Worm (Caenorhabditis elegans) whole organism, young adult: ENCODE results near the gene pfn-3.

Experiments used
- B0336.3 ChIP-seq: fragments of 200-800 bp; sonication (Bioruptor generic); IDR thresholded peaks from 2 replicates; pipeline ENCODE4 v1.3.6; 2022; ENCODE audit warnings: missing genetic modification characterization, missing compliant biosample characterization
- C17E4.6 ChIP-seq: fragments of 200-800 bp; sonication (Bioruptor generic); IDR thresholded peaks from 2 replicates; pipeline ENCODE4 v1.3.6; 2022; ENCODE audit warnings: missing genetic modification reagents, missing genetic modification characterization, missing compliant biosample characterization
- D2030.7 ChIP-seq: fragments of 200-800 bp; sonication (Bioruptor generic); IDR thresholded peaks from 2 replicates; pipeline ENCODE4 v1.3.6; 2022; ENCODE audit warnings: missing genetic modification reagents, missing genetic modification characterization, missing compliant biosample characterization
- F22D6.2 ChIP-seq: sonication (generic microtip); optimal IDR thresholded peaks from 2 replicates; lab custom pipeline; 2016; ENCODE audit warnings: mild to moderate bottlenecking, missing genetic modification characterization, missing compliant biosample characterization
- F39B2.1 ChIP-seq: fragments of 200-800 bp; sonication (Bioruptor generic); IDR thresholded peaks from 2 replicates; pipeline ENCODE4 v1.3.6; 2022; ENCODE audit warnings: missing genetic modification reagents, missing genetic modification characterization, missing compliant biosample characterization
- K11D2.4 ChIP-seq: fragments of 200-800 bp; sonication (Bioruptor generic); IDR thresholded peaks from 2 replicates; pipeline ENCODE4 v1.3.6; 2022; ENCODE audit warnings: missing genetic modification reagents, missing genetic modification characterization, missing compliant biosample characterization
- Y53F4B.3 ChIP-seq: fragments of 200-800 bp; sonication (Bioruptor generic); IDR thresholded peaks from 2 replicates; pipeline ENCODE4 v1.3.6; 2022; ENCODE audit warnings: missing genetic modification reagents, missing genetic modification characterization, missing compliant biosample characterization
- Y56A3A.18 ChIP-seq: fragments of 200-800 bp; sonication (Bioruptor generic); IDR thresholded peaks from 2 replicates; pipeline ENCODE4 v1.3.6; 2022; ENCODE audit warnings: missing genetic modification reagents, missing genetic modification characterization, missing compliant biosample characterization
- Y79H2A.3 ChIP-seq: fragments of 200-800 bp; sonication (Bioruptor generic); conservative IDR thresholded peaks from 2 replicates; pipeline ENCODE4 v1.3.6; 2022; ENCODE audit warnings: missing genetic modification reagents, missing genetic modification characterization, missing compliant biosample characterization
- Y95B8A.8 ChIP-seq: fragments of 200-800 bp; sonication (Bioruptor generic); IDR thresholded peaks from 2 replicates; pipeline ENCODE4 v1.3.6; 2022; ENCODE audit warnings: missing genetic modification reagents, missing genetic modification characterization, missing compliant biosample characterization
- aptf-2 ChIP-seq: fragments of 200-800 bp; sonication (Bioruptor generic); conservative IDR thresholded peaks from 2 replicates; pipeline ENCODE4 v1.3.6; 2022; ENCODE audit warnings: missing genetic modification reagents, missing genetic modification characterization, missing compliant biosample characterization
- aptf-3 ChIP-seq: fragments of 200-800 bp; sonication (Bioruptor generic); IDR thresholded peaks from 2 replicates; pipeline ENCODE4 v1.3.6; 2022; ENCODE audit warnings: missing genetic modification characterization, missing compliant biosample characterization
- atf-7 ChIP-seq: sonication (generic microtip); optimal IDR thresholded peaks from 2 replicates; lab custom pipeline; 2017; ENCODE audit warnings: mild to moderate bottlenecking, missing genetic modification characterization, missing compliant biosample characterization
- attf-6 ChIP-seq: fragments of 200-800 bp; sonication (Bioruptor generic); IDR thresholded peaks from 2 replicates; pipeline ENCODE4 v1.3.6; 2022; ENCODE audit warnings: missing genetic modification reagents, missing genetic modification characterization, missing compliant biosample characterization
- bed-2 ChIP-seq: fragments of 200-800 bp; sonication (Bioruptor generic); IDR thresholded peaks from 2 replicates; pipeline ENCODE4 v1.3.6; 2022; ENCODE audit warnings: missing genetic modification reagents, missing genetic modification characterization, missing compliant biosample characterization
- ccch-3 ChIP-seq: fragments of 200-800 bp; sonication (Bioruptor generic); optimal IDR thresholded peaks from 2 replicates; lab custom pipeline; 2018; ENCODE audit warnings: mild to moderate bottlenecking, missing genetic modification characterization, missing compliant biosample characterization
- cebp-1 ChIP-seq, 2 experiments: fragments of 200-800 bp in 1 of 2; sonication (Bioruptor generic) in 1 of 2; sonication (generic microtip) in 1 of 2; IDR thresholded peaks in 1 of 2; optimal IDR thresholded peaks in 1 of 2; 2 replicates each; pipeline versions ENCODE4 v1.3.6 to Lab custom; 2017 to 2022; ENCODE audit warnings: missing compliant biosample characterization in 2 of 2, missing genetic modification characterization in 2 of 2, mild to moderate bottlenecking in 1 of 2, missing genetic modification reagents in 1 of 2, moderate library complexity in 1 of 2
- ceh-100 ChIP-seq: fragments of 200-800 bp; sonication (Bioruptor generic); IDR thresholded peaks from 2 replicates; pipeline ENCODE4 v1.3.6; 2022; ENCODE audit warnings: missing genetic modification reagents, missing genetic modification characterization, missing compliant biosample characterization
- ceh-40 ChIP-seq: fragments of 200-800 bp; sonication (Bioruptor generic); IDR thresholded peaks from 2 replicates; pipeline ENCODE4 v1.3.6; 2022; ENCODE audit warnings: missing genetic modification characterization, missing compliant biosample characterization
- ceh-91 ChIP-seq: fragments of 200-800 bp; sonication (Bioruptor generic); IDR thresholded peaks from 2 replicates; pipeline ENCODE4 v1.3.6; 2022; ENCODE audit warnings: missing genetic modification reagents, missing genetic modification characterization, missing compliant biosample characterization
- dox-1 ChIP-seq: fragments of 200-800 bp; sonication (Bioruptor generic); IDR thresholded peaks from 2 replicates; pipeline ENCODE4 v1.3.6; 2022; ENCODE audit warnings: missing genetic modification reagents, missing genetic modification characterization, missing compliant biosample characterization
- efl-1 ChIP-seq: fragments of 150-350 bp; optimal IDR thresholded peaks from 2 replicates; lab custom pipeline; 2014; ENCODE audit warnings: missing biosample characterization, missing genetic modification reagents, missing genetic modification characterization
- egl-18 ChIP-seq: fragments of 200-800 bp; sonication (Bioruptor generic); IDR thresholded peaks from 2 replicates; pipeline ENCODE4 v1.3.6; 2022; ENCODE audit warnings: missing genetic modification reagents, missing genetic modification characterization, missing compliant biosample characterization
- egrh-3 ChIP-seq: fragments of 200-800 bp; sonication (Bioruptor generic); IDR thresholded peaks from 2 replicates; pipeline ENCODE4 v1.3.6; 2022; ENCODE audit warnings: missing genetic modification reagents, missing genetic modification characterization, missing compliant biosample characterization
- ekl-4 ChIP-seq: fragments of 200-800 bp; sonication (Bioruptor generic); IDR thresholded peaks from 2 replicates; pipeline ENCODE4 v1.3.6; 2022; ENCODE audit warnings: missing genetic modification reagents, missing genetic modification characterization, missing compliant biosample characterization
- fkh-3 ChIP-seq: sonication (generic microtip); optimal IDR thresholded peaks from 2 replicates; lab custom pipeline; 2016; ENCODE audit warnings: mild to moderate bottlenecking, missing genetic modification characterization, missing compliant biosample characterization
- gei-17 ChIP-seq: fragments of 200-800 bp; sonication (Bioruptor generic); optimal IDR thresholded peaks from 2 replicates; lab custom pipeline; 2018; ENCODE audit warnings: mild to moderate bottlenecking, missing genetic modification characterization, missing compliant biosample characterization
- him-1 ChIP-seq: sonication (generic microtip); optimal IDR thresholded peaks from 2 replicates; lab custom pipeline; 2016; ENCODE audit warnings: missing genotype, missing genetic modification reagents, missing genetic modification characterization, missing compliant biosample characterization
- hmg-1.2 ChIP-seq: fragments of 200-800 bp; sonication (Bioruptor generic); IDR thresholded peaks from 2 replicates; pipeline ENCODE4 v1.3.6; 2022; ENCODE audit warnings: missing genetic modification reagents, missing genetic modification characterization, missing compliant biosample characterization
- lin-35 ChIP-seq, 3 experiments: fragments of 150-350 bp in 2 of 3; sonication (generic microtip) in 1 of 3; optimal IDR thresholded peaks; 2 replicates each; lab custom pipeline; 2014 to 2018; ENCODE audit warnings: missing biosample characterization in 3 of 3, missing genetic modification characterization in 3 of 3, missing genetic modification reagents in 3 of 3
- lin-40 ChIP-seq: sonication (generic microtip); optimal IDR thresholded peaks from 2 replicates; lab custom pipeline; 2016; ENCODE audit warnings: missing genetic modification characterization, mild to moderate bottlenecking, missing compliant biosample characterization, missing genotype, missing genetic modification reagents
- lir-1 ChIP-seq: fragments of 200-800 bp; sonication (Bioruptor generic); conservative IDR thresholded peaks from 2 replicates; pipeline ENCODE4 v1.3.6; 2022; ENCODE audit warnings: missing genetic modification reagents, missing genetic modification characterization, missing compliant biosample characterization
- madf-6 ChIP-seq: fragments of 200-800 bp; sonication (Bioruptor generic); IDR thresholded peaks from 2 replicates; pipeline ENCODE4 v1.3.6; 2022; ENCODE audit warnings: missing genetic modification reagents, missing genetic modification characterization, missing compliant biosample characterization
- madf-8 ChIP-seq: fragments of 200-800 bp; sonication (Bioruptor generic); conservative IDR thresholded peaks from 2 replicates; pipeline ENCODE4 v1.3.6; 2022; ENCODE audit warnings: missing genetic modification reagents, missing genetic modification characterization, missing compliant biosample characterization
- mel-28 ChIP-seq: sonication (generic microtip); optimal IDR thresholded peaks from 2 replicates; lab custom pipeline; 2016; ENCODE audit warnings: borderline replicate concordance, mild to moderate bottlenecking, missing genetic modification characterization, missing compliant biosample characterization
- nhr-120 ChIP-seq: fragments of 200-800 bp; sonication (Bioruptor generic); IDR thresholded peaks from 2 replicates; pipeline ENCODE4 v1.3.6; 2022; ENCODE audit warnings: missing genetic modification characterization, missing compliant biosample characterization
- nhr-27 ChIP-seq: fragments of 200-800 bp; sonication (Bioruptor generic); optimal IDR thresholded peaks from 2 replicates; lab custom pipeline; 2018; ENCODE audit warnings: mild to moderate bottlenecking, missing genetic modification characterization, moderate library complexity, missing compliant biosample characterization
- nhr-80 ChIP-seq: sonication (generic microtip); optimal IDR thresholded peaks from 2 replicates; lab custom pipeline; 2016; ENCODE audit warnings: missing genetic modification characterization, missing compliant biosample characterization
- nhr-90 ChIP-seq: sonication (generic microtip); optimal IDR thresholded peaks from 2 replicates; lab custom pipeline; 2016; ENCODE audit warnings: missing genotype, mild to moderate bottlenecking, missing genetic modification characterization, missing compliant biosample characterization
- pbrm-1 ChIP-seq: fragments of 200-800 bp; sonication (Bioruptor generic); IDR thresholded peaks from 2 replicates; pipeline ENCODE4 v1.3.6; 2022; ENCODE audit warnings: missing genetic modification reagents, missing genetic modification characterization, missing compliant biosample characterization
- snpc-1.3 ChIP-seq: sonication (generic microtip); optimal IDR thresholded peaks from 2 replicates; lab custom pipeline; 2017; ENCODE audit warnings: missing genetic modification characterization, mild to moderate bottlenecking, missing compliant biosample characterization, antibody characterized with exemption, moderate library complexity, missing genotype, missing genetic modification reagents; ENCODE audit not compliant: insufficient read depth
- somi-1 ChIP-seq: fragments of 200-800 bp; sonication (Bioruptor generic); optimal IDR thresholded peaks from 2 replicates; lab custom pipeline; 2018; ENCODE audit warnings: mild to moderate bottlenecking, missing genetic modification characterization, missing compliant biosample characterization
- sptf-2 ChIP-seq: fragments of 200-800 bp; sonication (Bioruptor generic); optimal IDR thresholded peaks from 2 replicates; lab custom pipeline; 2018; ENCODE audit warnings: mild to moderate bottlenecking, missing genetic modification characterization, missing compliant biosample characterization
- tbp1 ChIP-seq: fragments of 200-800 bp; sonication (Bioruptor generic); optimal IDR thresholded peaks from 2 replicates; lab custom pipeline; 2018; ENCODE audit warnings: mild to moderate bottlenecking, missing genetic modification characterization, missing compliant biosample characterization
- xnd-1 ChIP-seq: sonication (generic microtip); optimal IDR thresholded peaks from 2 replicates; lab custom pipeline; 2016; ENCODE audit warnings: missing genotype, missing genetic modification reagents, missing genetic modification characterization, missing compliant biosample characterization
- ztf-22 ChIP-seq: fragments of 200-800 bp; sonication (Bioruptor generic); optimal IDR thresholded peaks from 2 replicates; lab custom pipeline; 2018; ENCODE audit warnings: mild to moderate bottlenecking, missing genetic modification characterization, moderate library complexity, missing compliant biosample characterization

pfn-3 gene

ce11 chrX:1094332-1094731, 13.9 kb upstream of the pfn-3 start:
- TF ChIP-seq tbp1 (GFP tag; lab: Kevin White, UChicago) (no peak), B0336.3 (GFP tag; lab: Robert Waterston, UW) (no peak), ceh-100 (GFP tag; lab: Robert Waterston, UW) (no peak), ceh-40 (no peak), sptf-2 (no peak), attf-6 (GFP tag; lab: Robert Waterston, UW) (no peak), efl-1 (GFP tag; lab: Kevin White, UChicago) (no peak), egrh-3 (GFP tag; lab: Robert Waterston, UW) (no peak), atf-7 (no peak), mel-28 (tag; lab: Kevin White, UChicago) (no peak), D2030.7 (no peak), F22D6.2 (tag; lab: Kevin White, UChicago) (no peak), lir-1 (GFP tag; lab: Robert Waterston, UW) (no peak), snpc-1.3 (tag; lab: Kevin White, UChicago) (no peak)

- TF ChIP-seq madf-6 (GFP tag; lab: Robert Waterston, UW) (no peak; the same call in 1 of the 2 replicates), ccch-3 (no peak), madf-8 (GFP tag; lab: Robert Waterston, UW) (no peak), Y79H2A.3 (GFP tag; lab: Robert Waterston, UW) (no peak), nhr-90 (peak; percentile 60), K11D2.4 (peak; percentile 86), lir-1 (GFP tag; lab: Robert Waterston, UW) (peak; percentile 47; the same call in 1 of the 2 replicates), cebp-1 (GFP tag; IDR thresholded peaks at IDR 0.05; lab: Robert Waterston, UW) (peak; percentile 56; the same call in 1 of the 2 replicates), cebp-1 (tag; optimal IDR thresholded peaks at IDR 0.05; lab: Kevin White, UChicago) (peak; percentile 89), nhr-120 (GFP tag; lab: Robert Waterston, UW) (no peak), B0336.3 (GFP tag; lab: Robert Waterston, UW) (peak; percentile 87), atf-7 (peak; percentile 92), pbrm-1 (GFP tag; lab: Robert Waterston, UW) (peak; percentile 83), ekl-4 (GFP tag; lab: Robert Waterston, UW) (peak; percentile 67), nhr-27 (no peak), Y95B8A.8 (GFP tag; lab: Robert Waterston, UW) (no peak), gei-17 (peak; percentile 63), Y56A3A.18 (peak; percentile 79; the same call in 1 of the 2 replicates), fkh-3 (tag; lab: Kevin White, UChicago) (no peak), aptf-2 (GFP tag; lab: Robert Waterston, UW) (no peak), somi-1 (peak; percentile 94), F39B2.1 (GFP tag; lab: Robert Waterston, UW) (0 out of 2 replicates have a peak, but pooled peaks have one; percentile 26), egrh-3 (GFP tag; lab: Robert Waterston, UW) (peak; percentile 51), C17E4.6 (GFP tag; lab: Robert Waterston, UW) (no peak), lin-40 (tag; lab: Kevin White, UChicago) (peak; percentile 92), xnd-1 (tag; lab: Kevin White, UChicago) (no peak), Y53F4B.3 (GFP tag; lab: Robert Waterston, UW) (no peak), ceh-91 (GFP tag; lab: Robert Waterston, UW) (no peak), aptf-3 (GFP tag; lab: Robert Waterston, UW) (no peak), nhr-80 (peak; percentile 95), ztf-22 (GFP tag; lab: Kevin White, UChicago) (peak; percentile 53), him-1 (no peak), hmg-1.2 (GFP tag; lab: Robert Waterston, UW) (peak; percentile 77), sptf-2 (no peak), lin-35 (GFP tag; optimal IDR thresholded peaks at IDR 0.05; lab: Kevin White, UChicago) (peak in 1 of 3 experiments; percentile 82), ceh-40 (no peak), bed-2 (GFP tag; lab: Robert Waterston, UW) (peak; percentile 48; the same call in 1 of the 2 replicates), mel-28 (tag; lab: Kevin White, UChicago) (no peak), dox-1 (GFP tag; lab: Robert Waterston, UW) (peak; percentile 81), egl-18 (GFP tag; lab: Robert Waterston, UW) (no peak)
Observed at ce11 chrX:1093154-1093553, 12.7 kb upstream of the pfn-3 start.
